Worm (Caenorhabditis elegans) whole organism, L1 larva: ENCODE results near the gene crn-3.

Source experiments
- C04F5.9 ChIP-seq: sonication (generic microtip); optimal IDR thresholded peaks from 2 replicates; lab custom pipeline; 2016; ENCODE audit warnings: missing genetic modification characterization, missing compliant biosample characterization
- C16A3.4 ChIP-seq: fragments of 150-350 bp; optimal IDR thresholded peaks from 2 replicates; lab custom pipeline; 2014; ENCODE audit warnings: missing biosample characterization, missing genetic modification characterization
- C34B4.2 ChIP-seq: sonication (generic microtip); optimal IDR thresholded peaks from 2 replicates; lab custom pipeline; 2017; ENCODE audit warnings: mild to moderate bottlenecking, missing genetic modification characterization, missing compliant biosample characterization
- F16B12.6 ChIP-seq: fragments of 150-350 bp; optimal IDR thresholded peaks from 2 replicates; lab custom pipeline; 2014; ENCODE audit warnings: missing biosample characterization, missing genetic modification characterization
- aha-1 ChIP-seq: fragments of 150-350 bp; optimal IDR thresholded peaks from 2 replicates; lab custom pipeline; 2014; ENCODE audit warnings: missing biosample characterization, missing genetic modification characterization
- ama-1 ChIP-seq: fragments of 150-350 bp; optimal IDR thresholded peaks from 2 replicates; lab custom pipeline; 2014
- blmp-1 ChIP-seq: fragments of 150-350 bp; optimal IDR thresholded peaks from 2 replicates; lab custom pipeline; 2014; ENCODE audit warnings: missing biosample characterization, missing genetic modification characterization
- ces-1 ChIP-seq: fragments of 150-350 bp; optimal IDR thresholded peaks from 2 replicates; lab custom pipeline; 2014; ENCODE audit warnings: missing biosample characterization, missing genetic modification reagents, missing genetic modification characterization
- dpl-1 ChIP-seq, 3 experiments: fragments of 150-350 bp in 2 of 3; sonication (generic microtip) in 1 of 3; optimal IDR thresholded peaks; 2 replicates each; lab custom pipeline; 2014 to 2017; ENCODE audit warnings: missing biosample characterization in 3 of 3, missing genetic modification characterization in 3 of 3, missing genetic modification reagents in 3 of 3
- dsc-1 ChIP-seq: sonication (generic microtip); optimal IDR thresholded peaks from 2 replicates; lab custom pipeline; 2016; ENCODE audit warnings: mild to moderate bottlenecking, missing genetic modification characterization, missing compliant biosample characterization
- efl-1 ChIP-seq, 4 experiments: fragments of 150-350 bp; optimal IDR thresholded peaks in 3 of 4; peaks in 1 of 4; 1 replicate in 1 of 4; 2 replicates in 3 of 4; lab custom pipeline; 2014; ENCODE audit warnings: missing biosample characterization in 2 of 4, missing genetic modification characterization in 2 of 4, missing genetic modification reagents in 2 of 4
- ets-5 ChIP-seq: fragments of 200-800 bp; sonication (Bioruptor generic); IDR thresholded peaks from 2 replicates; pipeline ENCODE4 v1.3.6; 2022; ENCODE audit warnings: missing genetic modification characterization, missing compliant biosample characterization
- fkh-10 ChIP-seq: sonication (generic microtip); optimal IDR thresholded peaks from 2 replicates; lab custom pipeline; 2017; ENCODE audit warnings: missing biosample characterization, missing genetic modification reagents, missing genetic modification characterization
- grh-1 ChIP-seq: fragments of 200-800 bp; sonication (Bioruptor generic); IDR thresholded peaks from 2 replicates; pipeline ENCODE4 v1.3.6; 2022; ENCODE audit warnings: missing genetic modification reagents, missing genetic modification characterization, missing compliant biosample characterization
- hpl-2 ChIP-seq: fragments of 150-350 bp; optimal IDR thresholded peaks from 2 replicates; lab custom pipeline; 2014; ENCODE audit warnings: missing biosample characterization, missing genetic modification reagents, missing genetic modification characterization
- irx-1 ChIP-seq: sonication (generic microtip); optimal IDR thresholded peaks from 2 replicates; lab custom pipeline; 2016; ENCODE audit warnings: missing genetic modification characterization, missing compliant biosample characterization
- jun-1 ChIP-seq: fragments of 150-350 bp; optimal IDR thresholded peaks from 2 replicates; lab custom pipeline; 2014; ENCODE audit warnings: missing biosample characterization, missing genetic modification reagents, missing genetic modification characterization
- lin-13 ChIP-seq: fragments of 150-350 bp; optimal IDR thresholded peaks from 2 replicates; lab custom pipeline; 2014; ENCODE audit warnings: missing biosample characterization, missing genetic modification reagents, missing genetic modification characterization
- lin-14 ChIP-seq: fragments of 200-800 bp; sonication (Bioruptor generic); optimal IDR thresholded peaks from 2 replicates; lab custom pipeline; 2018; ENCODE audit warnings: mild to moderate bottlenecking, missing genetic modification characterization, moderate library complexity, missing compliant biosample characterization
- lin-15B ChIP-seq: fragments of 150-350 bp; sonication (generic microtip); optimal IDR thresholded peaks from 3 replicates; lab custom pipeline; 2014; ENCODE audit warnings: missing biosample characterization, missing genetic modification characterization
- lin-35 ChIP-seq, 2 experiments: fragments of 150-350 bp; optimal IDR thresholded peaks; 2 replicates each; lab custom pipeline; 2014; ENCODE audit warnings: missing biosample characterization in 2 of 2, missing genetic modification characterization in 2 of 2, missing genetic modification reagents in 2 of 2
- lsy-2 ChIP-seq, 2 experiments: fragments of 150-350 bp; optimal IDR thresholded peaks; 2 replicates each; lab custom pipeline; 2014; ENCODE audit warnings: missing biosample characterization in 2 of 2, missing genetic modification characterization in 2 of 2
- mdl-1 ChIP-seq, 2 experiments: fragments of 150-350 bp; optimal IDR thresholded peaks; 2 replicates each; lab custom pipeline; 2014 to 2017; ENCODE audit warnings: missing biosample characterization in 2 of 2, missing genetic modification characterization in 2 of 2, inconsistent platforms in 1 of 2
- mef-2 ChIP-seq: fragments of 150-350 bp; optimal IDR thresholded peaks from 2 replicates; lab custom pipeline; 2014; ENCODE audit warnings: missing biosample characterization, missing genetic modification characterization
- nhr-12 ChIP-seq: sonication (generic microtip); optimal IDR thresholded peaks from 2 replicates; lab custom pipeline; 2017; ENCODE audit warnings: missing biosample characterization, missing genetic modification characterization
- nhr-237 ChIP-seq: fragments of 150-350 bp; optimal IDR thresholded peaks from 2 replicates; lab custom pipeline; 2014; ENCODE audit warnings: missing biosample characterization, missing genetic modification characterization
- nhr-47 ChIP-seq: sonication (generic microtip); optimal IDR thresholded peaks from 2 replicates; lab custom pipeline; 2016; ENCODE audit warnings: mild to moderate bottlenecking, missing genetic modification characterization, moderate library complexity, missing compliant biosample characterization
- nhr-71 ChIP-seq: sonication (generic microtip); optimal IDR thresholded peaks from 2 replicates; lab custom pipeline; 2016; ENCODE audit warnings: mild to moderate bottlenecking, missing genetic modification characterization, moderate library complexity, missing compliant biosample characterization
- nhr-85 ChIP-seq: sonication (generic microtip); peaks from one replicate; lab custom pipeline; 2016; ENCODE audit warnings: missing genetic modification characterization, inconsistent platforms, missing compliant biosample characterization
- nhr-90 ChIP-seq: sonication (generic microtip); optimal IDR thresholded peaks from 2 replicates; lab custom pipeline; 2016; ENCODE audit warnings: mild to moderate bottlenecking, missing genetic modification characterization, missing compliant biosample characterization; ENCODE audit not compliant: poor library complexity
- pqm-1 ChIP-seq: sonication (generic microtip); optimal IDR thresholded peaks from 3 replicates; lab custom pipeline; 2017; ENCODE audit warnings: missing biosample characterization, missing genetic modification characterization
- rnt-1 ChIP-seq: sonication (generic microtip); optimal IDR thresholded peaks from 2 replicates; lab custom pipeline; 2016; ENCODE audit warnings: mild to moderate bottlenecking, missing genetic modification characterization, moderate library complexity, missing compliant biosample characterization
- skn-1 ChIP-seq: fragments of 150-350 bp; optimal IDR thresholded peaks from 2 replicates; lab custom pipeline; 2014; ENCODE audit warnings: missing biosample characterization, missing genetic modification characterization
- snpc-4 ChIP-seq: fragments of 150-350 bp; optimal IDR thresholded peaks from 2 replicates; lab custom pipeline; 2014; ENCODE audit warnings: missing biosample characterization, missing genetic modification characterization
- snu-23 ChIP-seq: sonication (generic microtip); optimal IDR thresholded peaks from 2 replicates; lab custom pipeline; 2016; ENCODE audit warnings: missing genetic modification characterization, missing compliant biosample characterization
- sox-4 ChIP-seq: sonication (generic microtip); optimal IDR thresholded peaks from 2 replicates; lab custom pipeline; 2016; ENCODE audit warnings: missing genetic modification characterization, missing compliant biosample characterization
- sptf-1 ChIP-seq: fragments of 150-350 bp; optimal IDR thresholded peaks from 2 replicates; lab custom pipeline; 2014; ENCODE audit warnings: missing biosample characterization, missing genetic modification characterization
- sup-37 ChIP-seq: fragments of 200-800 bp; sonication (Bioruptor generic); optimal IDR thresholded peaks from 2 replicates; lab custom pipeline; 2018; ENCODE audit warnings: mild to moderate bottlenecking, missing genetic modification characterization, missing compliant biosample characterization
- swsn-7 ChIP-seq: sonication (generic microtip); optimal IDR thresholded peaks from 2 replicates; lab custom pipeline; 2016; ENCODE audit warnings: missing genetic modification characterization, missing compliant biosample characterization
- tbx-2 ChIP-seq: sonication (generic microtip); optimal IDR thresholded peaks from 2 replicates; lab custom pipeline; 2016; ENCODE audit warnings: missing genetic modification characterization, missing compliant biosample characterization
- tlp-1 ChIP-seq: fragments of 150-350 bp; optimal IDR thresholded peaks from 2 replicates; lab custom pipeline; 2014; ENCODE audit warnings: missing biosample characterization, missing genetic modification characterization
- unc-130 ChIP-seq: fragments of 150-350 bp; optimal IDR thresholded peaks from 2 replicates; lab custom pipeline; 2017; ENCODE audit warnings: missing biosample characterization, missing genetic modification characterization, inconsistent platforms
- unc-30 ChIP-seq: sonication (generic microtip); optimal IDR thresholded peaks from 2 replicates; lab custom pipeline; 2017; ENCODE audit warnings: missing biosample characterization, missing genetic modification characterization
- vab-15 ChIP-seq: sonication (generic microtip); optimal IDR thresholded peaks from 2 replicates; lab custom pipeline; 2017; ENCODE audit warnings: missing genotype, mild to moderate bottlenecking, missing genetic modification characterization, missing compliant biosample characterization
- zip-4 ChIP-seq: fragments of 200-800 bp; sonication (Bioruptor generic); optimal IDR thresholded peaks from 2 replicates; lab custom pipeline; 2018; ENCODE audit warnings: mild to moderate bottlenecking, missing genetic modification characterization, moderate library complexity, missing compliant biosample characterization
- ztf-11 ChIP-seq, 2 experiments: sonication (generic microtip); optimal IDR thresholded peaks; 2 replicates each; lab custom pipeline; 2016 to 2017; ENCODE audit warnings: missing genetic modification characterization in 2 of 2, missing biosample characterization in 1 of 2, missing compliant biosample characterization in 1 of 2
- ztf-4 ChIP-seq: fragments of 150-350 bp; optimal IDR thresholded peaks from 2 replicates; lab custom pipeline; 2014; ENCODE audit warnings: missing biosample characterization, missing genetic modification characterization

Gene crn-3

ce11 chrII:10546784-10547087, 41.1 kb upstream of the crn-3 start:
- TF ChIP-seq ama-1 (lab: Kevin White, UChicago) (peak; percentile 47), efl-1 (optimal IDR thresholded peaks at IDR 0.05; lab: Kevin White, UChicago) (no peak), efl-1 (GFP tag; optimal IDR thresholded peaks at IDR 0.05 in 1 of 2; lab: Kevin White, UChicago) (peak in 1 of 2 experiments; percentile 81), snpc-4 (tag; lab: Kevin White, UChicago) (no peak), hpl-2 (no peak), nhr-71 (tag; lab: Kevin White, UChicago) (peak; percentile 43), C16A3.4 (tag; lab: Kevin White, UChicago) (peak; percentile 16), C04F5.9 (tag; lab: Kevin White, UChicago) (no peak), rnt-1 (tag; lab: Kevin White, UChicago) (peak; percentile 31), zip-4 (GFP tag; lab: Kevin White, UChicago) (peak; percentile 19), ztf-11 (tag; optimal IDR thresholded peaks at IDR 0.05; lab: Kevin White, UChicago) (peak in 1 of 2 experiments; percentile 8), snu-23 (GFP tag; lab: Kevin White, UChicago) (peak; percentile 6), nhr-237 (no peak), lsy-2 (tag; optimal IDR thresholded peaks at IDR 0.05; lab: Kevin White, UChicago) (peak in 1 of 2 experiments; percentile 13), mdl-1 (tag; optimal IDR thresholded peaks at IDR 0.05; lab: Kevin White, UChicago) (no peak), blmp-1 (tag; lab: Kevin White, UChicago) (peak; percentile 21)

ce11 chrII:10547311-10547710, 40.5 kb upstream of the crn-3 start:
- TF ChIP-seq nhr-85 (tag; lab: Kevin White, UChicago) (peak; percentile 67), ets-5 (0 out of 2 replicates have a peak, but pooled peaks have one; percentile 44), grh-1 (peak; percentile 33; the same call in 1 of the 2 replicates), lin-35 (GFP tag; optimal IDR thresholded peaks at IDR 0.05; lab: Kevin White, UChicago) (peak in 1 of 2 experiments; percentile 3), lin-13 (GFP tag; lab: Kevin White, UChicago) (no peak)

- TF ChIP-seq sup-37 (GFP tag; lab: Kevin White, UChicago) (no peak), fkh-10 (no peak), unc-30 (tag; lab: Kevin White, UChicago) (no peak), nhr-71 (tag; lab: Kevin White, UChicago) (peak; percentile 60), vab-15 (no peak), nhr-85 (tag; lab: Kevin White, UChicago) (no peak), snu-23 (GFP tag; lab: Kevin White, UChicago) (peak; percentile 24), mef-2 (tag; lab: Kevin White, UChicago) (peak; percentile 18), F16B12.6 (no peak), lin-15B (tag; lab: Kevin White, UChicago) (no peak), ama-1 (lab: Kevin White, UChicago) (peak; percentile 88), jun-1 (tag; lab: Kevin White, UChicago) (no peak), sox-4 (tag; lab: Kevin White, UChicago) (peak; percentile 21), aha-1 (tag; lab: Kevin White, UChicago) (no peak), nhr-90 (tag; lab: Kevin White, UChicago) (peak; percentile 27), tlp-1 (tag; lab: Kevin White, UChicago) (no peak), nhr-237 (no peak), C04F5.9 (tag; lab: Kevin White, UChicago) (no peak), irx-1 (tag; lab: Kevin White, UChicago) (no peak), lin-14 (peak; percentile 63), lin-35 (GFP tag; optimal IDR thresholded peaks at IDR 0.05; lab: Kevin White, UChicago) (peak; percentile 33 to 51), nhr-47 (tag; lab: Kevin White, UChicago) (no peak), C34B4.2 (tag; lab: Kevin White, UChicago) (no peak), ces-1 (no peak), nhr-12 (tag; lab: Kevin White, UChicago) (no peak), skn-1 (tag; lab: Kevin White, UChicago) (peak; percentile 14), dpl-1 (GFP tag; optimal IDR thresholded peaks at IDR 0.05; lab: Kevin White, UChicago) (peak in 1 of 3 experiments; percentile 15), tbx-2 (tag; lab: Kevin White, UChicago) (no peak), ztf-11 (tag; optimal IDR thresholded peaks at IDR 0.05; lab: Kevin White, UChicago) (peak in 1 of 2 experiments; percentile 35), swsn-7 (tag; lab: Kevin White, UChicago) (no peak), mdl-1 (tag; optimal IDR thresholded peaks at IDR 0.05; lab: Kevin White, UChicago) (peak in 1 of 2 experiments; percentile 28), unc-130 (tag; lab: Kevin White, UChicago) (no peak), zip-4 (GFP tag; lab: Kevin White, UChicago) (no peak), sptf-1 (tag; lab: Kevin White, UChicago) (no peak), dsc-1 (no peak), ztf-4 (peak; percentile 31), pqm-1 (tag; lab: Kevin White, UChicago) (no peak)
These were observed 39.8 kb upstream of the crn-3 start for ce11 chrII:10547803-10548693.
